Fruit fly (Drosophila melanogaster) whole organism, embryonic: ENCODE measurements around the gene scu.

ENCODE experiments used
- Bgb ChIP-seq: fragments of 200-800 bp; sonication (Bioruptor generic); IDR thresholded peaks from 2 replicates; pipeline ENCODE4 v1.3.6; 2022; ENCODE audit warnings: missing biosample characterization, missing genetic modification characterization; ENCODE audit not compliant: partially characterized antibody
- CG10147 ChIP-seq: fragments of 200-800 bp; sonication (Bioruptor generic); optimal IDR thresholded peaks from 2 replicates; lab custom pipeline; 2019; ENCODE audit warnings: missing biosample characterization, mild to moderate bottlenecking, missing genetic modification characterization, moderate library complexity
- CG10543 ChIP-seq: fragments of 200-800 bp; sonication (Bioruptor generic); optimal IDR thresholded peaks from 3 replicates; lab custom pipeline; 2017; ENCODE audit warnings: missing biosample characterization, mild to moderate bottlenecking, missing genetic modification characterization, moderate library complexity
- CG13287 ChIP-seq: fragments of 200-800 bp; sonication (Bioruptor generic); IDR thresholded peaks from 2 replicates; pipeline ENCODE4 v1.3.6; 2022; ENCODE audit warnings: missing biosample characterization, missing genetic modification characterization; ENCODE audit not compliant: partially characterized antibody
- CG14441 ChIP-seq: fragments of 200-800 bp; sonication (Bioruptor generic); IDR thresholded peaks from 2 replicates; pipeline ENCODE4 v1.3.6; 2022; ENCODE audit warnings: missing biosample characterization, missing genetic modification characterization
- CG14860 ChIP-seq: fragments of 200-800 bp; sonication (Bioruptor generic); IDR thresholded peaks from 3 replicates; pipeline ENCODE4 v1.3.6; 2022; ENCODE audit warnings: missing biosample characterization, missing genetic modification characterization; ENCODE audit not compliant: partially characterized antibody
- CG15514 ChIP-seq: fragments of 200-800 bp; sonication (Bioruptor generic); optimal IDR thresholded peaks from 3 replicates; lab custom pipeline; 2017; ENCODE audit warnings: missing biosample characterization, missing genetic modification characterization, mild to moderate bottlenecking, moderate library complexity, missing genetic modification reagents
- CG1603 ChIP-seq: fragments of 200-800 bp; sonication (Bioruptor generic); optimal IDR thresholded peaks from 2 replicates; lab custom pipeline; 2019; ENCODE audit warnings: missing biosample characterization, mild to moderate bottlenecking, missing genetic modification characterization, moderate library complexity
- CG16779 ChIP-seq: fragments of 200-800 bp; sonication (Bioruptor generic); IDR thresholded peaks from 2 replicates; pipeline ENCODE4 v1.3.6; 2022; ENCODE audit warnings: missing biosample characterization, missing genetic modification characterization
- CG17385 ChIP-seq: fragments of 200-800 bp; sonication (Bioruptor generic); optimal IDR thresholded peaks from 3 replicates; lab custom pipeline; 2018; ENCODE audit warnings: missing biosample characterization, mild to moderate bottlenecking, missing genetic modification characterization
- CG2116 ChIP-seq: fragments of 200-800 bp; sonication (Bioruptor generic); optimal IDR thresholded peaks from 3 replicates; lab custom pipeline; 2018; ENCODE audit warnings: missing biosample characterization, mild to moderate bottlenecking, missing genetic modification characterization
- CG30020 ChIP-seq: fragments of 200-800 bp; optimal IDR thresholded peaks from 2 replicates; lab custom pipeline; 2019; ENCODE audit warnings: missing biosample characterization, mild to moderate bottlenecking, missing genetic modification characterization, moderate library complexity
- CG34224 ChIP-seq: fragments of 200-800 bp; sonication (Bioruptor generic); IDR thresholded peaks from 3 replicates; pipeline ENCODE4 v1.3.6; 2022; ENCODE audit warnings: missing biosample characterization, missing genetic modification characterization; ENCODE audit not compliant: partially characterized antibody
- CG7963 ChIP-seq: fragments of 200-800 bp; sonication (Bioruptor generic); IDR thresholded peaks from 3 replicates; pipeline ENCODE4 v1.3.6; 2022; ENCODE audit warnings: missing biosample characterization, missing genetic modification characterization; ENCODE audit not compliant: partially characterized antibody
- CG8290 ChIP-seq, 3 experiments: fragments of 200-800 bp; sonication (Bioruptor generic); optimal IDR thresholded peaks; 2 replicates each; lab custom pipeline; 2016 to 2019; ENCODE audit warnings: missing biosample characterization in 3 of 3, missing genetic modification characterization in 3 of 3, mild to moderate bottlenecking in 2 of 3, moderate library complexity in 1 of 3
- CG9932 ChIP-seq: fragments of 200-800 bp; sonication (Bioruptor generic); IDR thresholded peaks from 2 replicates; pipeline ENCODE4 v1.3.6; 2022; ENCODE audit warnings: missing biosample characterization, missing genetic modification characterization
- Dbx ChIP-seq: fragments of 200-800 bp; sonication (Bioruptor generic); IDR thresholded peaks from 3 replicates; pipeline ENCODE4 v1.3.6; 2022; ENCODE audit warnings: missing biosample characterization, missing genetic modification characterization
- Doc3 ChIP-seq: fragments of 200-800 bp; sonication (Bioruptor generic); IDR thresholded peaks from 3 replicates; pipeline ENCODE4 v1.3.6; 2022; ENCODE audit warnings: missing biosample characterization, missing genetic modification characterization; ENCODE audit not compliant: partially characterized antibody
- Dp ChIP-seq: fragments of 200-800 bp; sonication (Bioruptor generic); optimal IDR thresholded peaks from 2 replicates; lab custom pipeline; 2018; ENCODE audit warnings: missing biosample characterization, mild to moderate bottlenecking, missing genetic modification characterization, moderate library complexity
- Dref ChIP-seq: fragments of 200-800 bp; sonication (Bioruptor generic); IDR thresholded peaks from 2 replicates; pipeline ENCODE4 v1.3.6; 2022; ENCODE audit warnings: missing biosample characterization, missing genetic modification characterization
- E2f2 ChIP-seq: fragments of 200-800 bp; sonication (Bioruptor generic); IDR thresholded peaks from 2 replicates; pipeline ENCODE4 v1.3.6; 2022; ENCODE audit warnings: missing biosample characterization, missing genetic modification characterization
- Ets97D ChIP-seq: fragments of 200-800 bp; sonication (Bioruptor generic); optimal IDR thresholded peaks from 3 replicates; lab custom pipeline; 2016; ENCODE audit warnings: missing biosample characterization, missing genetic modification characterization
- Gsc ChIP-seq: fragments of 200-800 bp; sonication (Bioruptor generic); IDR thresholded peaks from 2 replicates; pipeline ENCODE4 v1.3.6; 2022; ENCODE audit warnings: missing biosample characterization, missing genetic modification characterization
- HLH4C ChIP-seq: fragments of 200-800 bp; sonication (Bioruptor generic); IDR thresholded peaks from 3 replicates; pipeline ENCODE4 v1.3.6; 2022; ENCODE audit warnings: missing biosample characterization, missing genetic modification characterization; ENCODE audit not compliant: partially characterized antibody
- Myb ChIP-seq: fragments of 200-800 bp; sonication (Bioruptor generic); optimal IDR thresholded peaks from 2 replicates; lab custom pipeline; 2016; ENCODE audit warnings: missing biosample characterization, missing genetic modification characterization
- Pdp1 ChIP-seq, 2 experiments: fragments of 200-800 bp; sonication (Bioruptor generic); optimal IDR thresholded peaks; 3 replicates each; lab custom pipeline; 2016; ENCODE audit warnings: missing biosample characterization in 2 of 2, missing genetic modification characterization in 2 of 2, mild to moderate bottlenecking in 1 of 2, moderate library complexity in 1 of 2
- Sox100B ChIP-seq: fragments of 200-800 bp; sonication (Bioruptor generic); optimal IDR thresholded peaks from 3 replicates; lab custom pipeline; 2018; ENCODE audit warnings: missing biosample characterization, mild to moderate bottlenecking, missing genetic modification characterization
- Sry-δ ChIP-seq: fragments of 200-800 bp; sonication (Bioruptor generic); optimal IDR thresholded peaks from 2 replicates; lab custom pipeline; 2016; ENCODE audit warnings: missing biosample characterization, missing genetic modification characterization
- bbx ChIP-seq: fragments of 200-800 bp; sonication (Bioruptor generic); IDR thresholded peaks from 2 replicates; pipeline ENCODE4 v1.3.6; 2022; ENCODE audit warnings: missing biosample characterization, missing genetic modification characterization; ENCODE audit not compliant: partially characterized antibody
- cad ChIP-seq: fragments of >200 bp; optimal IDR thresholded peaks from 2 replicates; lab custom pipeline; 2017; ENCODE audit warnings: missing biosample characterization, missing genetic modification characterization
- chinmo ChIP-seq: fragments of 200-800 bp; sonication (Bioruptor generic); IDR thresholded peaks from 4 replicates; pipeline ENCODE4 v1.3.6; 2022; ENCODE audit warnings: missing biosample characterization, missing genetic modification characterization; ENCODE audit not compliant: partially characterized antibody
- dysf ChIP-seq: fragments of 200-800 bp; sonication (Bioruptor generic); IDR thresholded peaks from 3 replicates; pipeline ENCODE4 v1.3.6; 2022; ENCODE audit warnings: missing biosample characterization, missing genetic modification characterization
- gce ChIP-seq: fragments of 200-800 bp; sonication (Bioruptor generic); IDR thresholded peaks from 3 replicates; pipeline ENCODE4 v1.3.6; 2022; ENCODE audit warnings: missing biosample characterization, missing genetic modification characterization
- gcm ChIP-seq: fragments of 200-800 bp; sonication (Bioruptor generic); optimal IDR thresholded peaks from 2 replicates; lab custom pipeline; 2019; ENCODE audit warnings: missing biosample characterization, mild to moderate bottlenecking, missing genetic modification characterization, moderate library complexity
- hbn ChIP-seq: fragments of 200-800 bp; sonication (Bioruptor generic); IDR thresholded peaks from 2 replicates; pipeline ENCODE4 v1.3.6; 2022; ENCODE audit warnings: missing biosample characterization, missing genetic modification characterization; ENCODE audit not compliant: partially characterized antibody
- inv ChIP-seq: fragments of 200-800 bp; sonication (Bioruptor generic); IDR thresholded peaks from 2 replicates; pipeline ENCODE4 v1.3.6; 2022; ENCODE audit warnings: missing biosample characterization, missing genetic modification characterization; ENCODE audit not compliant: partially characterized antibody
- mld ChIP-seq: fragments of 200-800 bp; sonication (Bioruptor generic); IDR thresholded peaks from 3 replicates; pipeline ENCODE4 v1.3.6; 2022; ENCODE audit warnings: missing biosample characterization, missing genetic modification characterization; ENCODE audit not compliant: partially characterized antibody
- nau ChIP-seq: fragments of 200-800 bp; sonication (Bioruptor generic); optimal IDR thresholded peaks from 3 replicates; lab custom pipeline; 2017; ENCODE audit warnings: missing biosample characterization, mild to moderate bottlenecking, missing genetic modification characterization, missing genetic modification reagents
- phol ChIP-seq: fragments of 200-800 bp; sonication (Bioruptor generic); optimal IDR thresholded peaks from 3 replicates; lab custom pipeline; 2018; ENCODE audit warnings: missing biosample characterization, mild to moderate bottlenecking, missing genetic modification characterization, moderate library complexity
- pzg ChIP-seq: fragments of 200-800 bp; sonication (Bioruptor generic); optimal IDR thresholded peaks from 3 replicates; lab custom pipeline; 2018; ENCODE audit warnings: missing biosample characterization, mild to moderate bottlenecking, missing genetic modification characterization, moderate library complexity
- run ChIP-seq: fragments of 200-800 bp; sonication (Bioruptor generic); optimal IDR thresholded peaks from 3 replicates; lab custom pipeline; 2018; ENCODE audit warnings: missing biosample characterization, mild to moderate bottlenecking, missing genetic modification characterization
- sens ChIP-seq: fragments of 200-800 bp; sonication (Bioruptor generic); peaks from one replicate; lab custom pipeline; 2016; ENCODE audit warnings: missing biosample characterization, missing genetic modification characterization
- tna ChIP-seq: fragments of 200-800 bp; sonication (Bioruptor generic); IDR thresholded peaks from 2 replicates; pipeline ENCODE4 v1.3.6; 2022; ENCODE audit warnings: missing biosample characterization, missing genetic modification characterization; ENCODE audit not compliant: partially characterized antibody
- trem ChIP-seq: fragments of 200-800 bp; optimal IDR thresholded peaks from 3 replicates; lab custom pipeline; 2019; ENCODE audit warnings: missing biosample characterization, mild to moderate bottlenecking, missing genetic modification characterization, moderate library complexity
- unpg ChIP-seq: fragments of 200-800 bp; sonication (Bioruptor generic); optimal IDR thresholded peaks from 3 replicates; lab custom pipeline; 2018; ENCODE audit warnings: missing biosample characterization, mild to moderate bottlenecking, missing genetic modification characterization, moderate library complexity
- vnd ChIP-seq: fragments of 200-800 bp; sonication (Bioruptor generic); IDR thresholded peaks from 3 replicates; pipeline ENCODE4 v1.3.6; 2022; ENCODE audit warnings: missing biosample characterization, missing genetic modification characterization; ENCODE audit not compliant: partially characterized antibody
- wdn ChIP-seq: fragments of 200-800 bp; sonication (Bioruptor generic); IDR thresholded peaks from 2 replicates; pipeline ENCODE4 v1.3.6; 2022; ENCODE audit warnings: missing biosample characterization, missing genetic modification characterization
- zen2 ChIP-seq: fragments of 200-800 bp; sonication (Bioruptor generic); IDR thresholded peaks from 3 replicates; pipeline ENCODE4 v1.3.6; 2022; ENCODE audit warnings: missing biosample characterization, missing genetic modification characterization; ENCODE audit not compliant: partially characterized antibody

Gene scu

DNA sequence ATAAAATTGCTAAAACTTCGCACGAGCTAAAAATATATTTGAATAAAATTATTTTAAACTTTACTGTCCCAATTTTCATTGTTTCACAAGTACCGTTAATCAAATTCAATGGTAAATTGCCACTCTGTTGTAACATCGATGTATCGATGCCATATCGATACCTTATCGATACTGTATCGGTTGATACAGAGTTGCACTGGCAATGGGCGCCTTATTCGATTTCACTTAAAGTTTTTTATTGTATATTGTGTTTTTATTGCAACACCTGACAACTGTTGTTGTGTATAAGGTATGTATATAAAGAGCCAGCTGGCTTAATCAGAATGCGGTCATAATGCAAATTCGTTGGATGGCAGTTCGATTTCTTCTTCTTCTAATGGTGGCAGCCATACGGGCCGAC lies 47.2 kb downstream of the scu start, which contains the start of gene CG43229 (continued):
- TF ChIP-seq nau (GFP tag; lab: Kevin White, UChicago) (peak; percentile 5), E2f2 (GFP tag; lab: Robert Waterston, UW) (peak; percentile 90), CG14441 (no peak), Pdp1 (GFP tag; optimal IDR thresholded peaks at IDR 0.05; lab: Kevin White, UChicago) (peak in 1 of 2 experiments; percentile 0), CG9932 (GFP tag; lab: Robert Waterston, UW) (peak; percentile 26; the same call in 1 of the 2 replicates), cad (GFP tag; lab: Kevin White, UChicago) (no peak), unpg (GFP tag; lab: Kevin White, UChicago) (no peak), CG1603 (tag; lab: Kevin White, UChicago) (peak; percentile 98), CG15514 (GFP tag; lab: Kevin White, UChicago) (peak; percentile 0), wdn (GFP tag; lab: Robert Waterston, UW) (no peak), Doc3 (peak; percentile 53; the same call in 1 of the 3 replicates), Dref (GFP tag; lab: Robert Waterston, UW) (peak; percentile 91), gcm (GFP tag; lab: Kevin White, UChicago) (peak; percentile 29), Dp (GFP tag; lab: Kevin White, UChicago) (peak; percentile 81), Bgb (GFP tag; lab: Robert Waterston, UW) (peak; percentile 80), CG8290 (GFP tag; optimal IDR thresholded peaks at IDR 0.05; lab: Kevin White, UChicago) (peak; percentile 52), CG8290 (tag; optimal IDR thresholded peaks at IDR 0.05; lab: Kevin White, UChicago) (peak in 1 of 2 experiments; percentile 30), gce (GFP tag; lab: Robert Waterston, UW) (0 out of 3 replicates have a peak, but pooled peaks have one; percentile 32), CG34224 (GFP tag; lab: Robert Waterston, UW) (peak; percentile 78), Sry-δ (GFP tag; lab: Kevin White, UChicago) (peak; percentile 40), chinmo (GFP tag; lab: Robert Waterston, UW) (peak; percentile 80; the same call in 2 of the 4 replicates), sens (GFP tag; lab: Kevin White, UChicago) (peak; percentile 44), vnd (peak; percentile 63), CG2116 (GFP tag; lab: Kevin White, UChicago) (peak; percentile 98), Ets97D (GFP tag; lab: Kevin White, UChicago) (peak; percentile 84), dysf (GFP tag; lab: Robert Waterston, UW) (no peak), hbn (peak; percentile 61), CG13287 (GFP tag; lab: Robert Waterston, UW) (peak; percentile 68), CG10147 (GFP tag; lab: Kevin White, UChicago) (no peak), tna (peak; percentile 79), mld (GFP tag; lab: Robert Waterston, UW) (peak; percentile 76), CG17385 (GFP tag; lab: Kevin White, UChicago) (peak; percentile 35), bbx (peak; percentile 85), Gsc (GFP tag; lab: Robert Waterston, UW) (no peak), Sox100B (GFP tag; lab: Kevin White, UChicago) (no peak), trem (peak; percentile 11), pzg (GFP tag; lab: Kevin White, UChicago) (peak; percentile 58), CG7963 (GFP tag; lab: Robert Waterston, UW) (peak; percentile 85), Myb (GFP tag; lab: Kevin White, UChicago) (peak; percentile 14), CG14860 (GFP tag; lab: Robert Waterston, UW) (peak; percentile 66), CG30020 (peak; percentile 39), zen2 (GFP tag; lab: Robert Waterston, UW) (peak; percentile 73), phol (peak; percentile 17), inv (peak; percentile 69), Dbx (GFP tag; lab: Robert Waterston, UW) (no peak), CG10543 (GFP tag; lab: Kevin White, UChicago) (no peak), CG16779 (no peak), HLH4C (peak; percentile 78), run (tag; lab: Kevin White, UChicago) (no peak)
